Worm (Caenorhabditis elegans): ENCODE measurements around the gene F10G7.10.

- TF ChIP-seq dao-5 (tag; optimal IDR thresholded peaks at IDR 0.05), result no peak
- TF ChIP-seq him-1 (tag; optimal IDR thresholded peaks at IDR 0.05), result no peak
- no peak for TF ChIP-seq W03F9.2 (tag; optimal IDR thresholded peaks at IDR 0.05)
These were observed 43.8 kb upstream of the F10G7.10 start for ce11 chrII:4769886-4770285.
